Worm (Caenorhabditis elegans) whole organism, late embryonic: ENCODE results near the gene sas-7.

Experiments used
- F13H6.1 ChIP-seq: sonication (generic microtip); optimal IDR thresholded peaks from 2 replicates; lab custom pipeline; 2016; ENCODE audit warnings: missing genetic modification characterization, missing compliant biosample characterization
- ceh-48 ChIP-seq: sonication (generic microtip); optimal IDR thresholded peaks from 2 replicates; lab custom pipeline; 2016; ENCODE audit warnings: missing genetic modification characterization, inconsistent platforms, missing compliant biosample characterization
- hlh-30 ChIP-seq: sonication (generic microtip); optimal IDR thresholded peaks from 2 replicates; lab custom pipeline; 2017; ENCODE audit warnings: antibody characterized with exemption, missing genetic modification characterization, missing compliant biosample characterization; ENCODE audit not compliant: insufficient read depth
- lin-11 ChIP-seq: fragments of 200-800 bp; sonication (Bioruptor generic); optimal IDR thresholded peaks from 2 replicates; lab custom pipeline; 2018; ENCODE audit warnings: mild to moderate bottlenecking, missing genetic modification characterization, missing compliant biosample characterization
- tbx-7 ChIP-seq: sonication (generic microtip); optimal IDR thresholded peaks from 2 replicates; lab custom pipeline; 2016; ENCODE audit warnings: missing genotype, missing genetic modification characterization, missing compliant biosample characterization
- unc-42 ChIP-seq: sonication (generic microtip); optimal IDR thresholded peaks from 2 replicates; lab custom pipeline; 2016; ENCODE audit warnings: missing genotype, missing genetic modification characterization, missing compliant biosample characterization
- zip-5 ChIP-seq: sonication (generic microtip); optimal IDR thresholded peaks from 2 replicates; lab custom pipeline; 2016; ENCODE audit warnings: missing genetic modification characterization, missing compliant biosample characterization

sas-7 gene

DNA sequence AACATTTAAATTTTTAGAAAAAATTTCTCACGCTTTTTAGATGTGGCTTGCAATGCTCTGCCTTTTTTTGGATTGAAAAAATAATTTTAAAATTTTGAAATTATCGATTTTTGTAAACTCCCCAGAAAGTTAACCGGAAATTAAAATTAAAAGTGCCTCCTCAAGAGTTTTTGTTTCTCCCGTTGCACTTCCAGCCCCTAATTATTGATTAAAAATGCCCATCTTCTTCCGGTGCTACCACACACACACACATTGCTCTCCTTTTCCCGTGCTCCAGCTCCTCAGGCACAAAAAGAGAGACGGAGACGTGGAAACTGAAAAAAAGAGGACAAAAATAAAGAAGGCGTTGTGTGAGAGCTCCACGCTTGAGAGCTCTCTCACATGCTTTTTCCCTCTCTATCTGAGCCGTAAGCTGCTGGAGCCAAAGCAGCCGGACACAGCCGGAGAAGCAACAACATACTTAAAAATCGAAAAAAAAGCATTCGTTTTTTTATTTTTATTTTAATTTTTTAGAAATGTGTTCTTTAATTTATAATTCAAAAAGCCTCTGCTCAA, 46.6 kb downstream of the sas-7 start:
- TF ChIP-seq unc-42 (tag; lab: Kevin White, UChicago) (peak; percentile 37), ceh-48 (tag; lab: Kevin White, UChicago) (peak; percentile 56), tbx-7 (no peak), zip-5 (tag; lab: Kevin White, UChicago) (no peak)

DNA sequence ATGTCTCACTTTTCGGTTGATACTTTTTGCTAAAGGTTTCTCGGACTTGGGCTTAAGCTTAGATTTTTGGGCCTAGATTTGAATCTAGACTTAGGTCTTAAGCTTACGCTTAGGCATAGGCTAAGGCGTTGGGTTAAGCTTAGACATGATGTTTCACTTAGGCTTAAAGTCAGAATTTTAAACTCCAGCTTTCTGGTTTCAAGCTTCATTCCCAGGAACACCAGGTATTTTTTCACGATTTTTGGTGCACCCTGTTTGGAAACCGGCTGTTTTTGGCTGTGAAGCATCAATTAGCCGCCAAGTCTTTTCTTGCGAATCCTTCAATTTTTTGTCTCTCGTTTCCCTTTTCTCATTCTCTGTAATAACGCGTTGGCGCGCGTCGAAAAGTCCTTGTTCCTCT, 53.0 kb downstream of the sas-7 start:
- TF ChIP-seq lin-11 (tag; lab: Kevin White, UChicago) (no peak), F13H6.1 (tag; lab: Kevin White, UChicago) (no peak), hlh-30 (tag; lab: Kevin White, UChicago) (no peak)
